Fruit fly (Drosophila melanogaster) whole organism, embryonic: ENCODE measurements around the gene GNBP3.
A peak's percentile ranks its signal among the peaks of the same experiment; 100 is the strongest.

ENCODE experiments used
- Awh ChIP-seq: fragments of 200-800 bp; sonication (Bioruptor generic); IDR thresholded peaks from 2 replicates; pipeline ENCODE4, ENCODE4 v1.3.6; 2022; ENCODE audit warnings: missing biosample characterization, missing genetic modification characterization
- C15 ChIP-seq: fragments of 200-800 bp; sonication (Bioruptor generic); IDR thresholded peaks from 3 replicates; pipeline ENCODE4 v1.3.6; 2022; ENCODE audit warnings: missing biosample characterization, missing genetic modification characterization
- CG10267 ChIP-seq: fragments of 200-800 bp; sonication (Bioruptor generic); optimal IDR thresholded peaks from 2 replicates; lab custom pipeline; 2018; ENCODE audit warnings: missing biosample characterization, mild to moderate bottlenecking, missing genetic modification characterization, moderate library complexity
- CG10959 ChIP-seq: fragments of 200-800 bp; sonication (Bioruptor generic); IDR thresholded peaks from 2 replicates; pipeline ENCODE4 v1.3.6; 2022; ENCODE audit warnings: missing biosample characterization, missing genetic modification characterization
- CG1233 ChIP-seq: fragments of 200-800 bp; sonication (Bioruptor generic); optimal IDR thresholded peaks from 4 replicates; lab custom pipeline; 2018; ENCODE audit warnings: missing biosample characterization, mild to moderate bottlenecking, missing genetic modification characterization
- CG13296 ChIP-seq: fragments of 200-800 bp; sonication (Bioruptor generic); optimal IDR thresholded peaks from 3 replicates; lab custom pipeline; 2018; ENCODE audit warnings: missing biosample characterization, mild to moderate bottlenecking, missing genetic modification characterization
- CG13894 ChIP-seq: fragments of 200-800 bp; sonication (Bioruptor generic); optimal IDR thresholded peaks from 3 replicates; lab custom pipeline; 2018; ENCODE audit warnings: missing biosample characterization, mild to moderate bottlenecking, missing genetic modification characterization, moderate library complexity
- CG15601 ChIP-seq: fragments of 200-800 bp; sonication (Bioruptor generic); optimal IDR thresholded peaks from 3 replicates; lab custom pipeline; 2019; ENCODE audit warnings: missing biosample characterization, mild to moderate bottlenecking, missing genetic modification characterization, moderate library complexity
- CG17568 ChIP-seq: fragments of 200-800 bp; sonication (Bioruptor generic); optimal IDR thresholded peaks from 2 replicates; lab custom pipeline; 2018; ENCODE audit warnings: missing biosample characterization, mild to moderate bottlenecking, missing genetic modification characterization, moderate library complexity
- CG2712 ChIP-seq: fragments of 200-800 bp; optimal IDR thresholded peaks from 3 replicates; lab custom pipeline; 2019; ENCODE audit warnings: missing biosample characterization, mild to moderate bottlenecking, missing genetic modification characterization, moderate library complexity
- CG3065 ChIP-seq: fragments of 200-800 bp; sonication (Bioruptor generic); optimal IDR thresholded peaks from 2 replicates; lab custom pipeline; 2016; ENCODE audit warnings: missing biosample characterization, missing genetic modification characterization
- CG32767 ChIP-seq: fragments of 200-800 bp; sonication (Bioruptor generic); IDR thresholded peaks from 2 replicates; pipeline ENCODE4 v1.3.6; 2022; ENCODE audit warnings: missing biosample characterization, missing genetic modification characterization
- CG33557 ChIP-seq: fragments of 200-800 bp; sonication (Bioruptor generic); optimal IDR thresholded peaks from 2 replicates; lab custom pipeline; 2019; ENCODE audit warnings: missing biosample characterization, mild to moderate bottlenecking, missing genetic modification characterization, moderate library complexity
- CG7271 ChIP-seq: fragments of 200-800 bp; sonication (Bioruptor generic); optimal IDR thresholded peaks from 2 replicates; lab custom pipeline; 2018; ENCODE audit warnings: missing biosample characterization, mild to moderate bottlenecking, missing genetic modification characterization, moderate library complexity
- CG7745 ChIP-seq: fragments of 200-800 bp; sonication (Bioruptor generic); optimal IDR thresholded peaks from 2 replicates; lab custom pipeline; 2018; ENCODE audit warnings: missing biosample characterization, mild to moderate bottlenecking, missing genetic modification characterization, moderate library complexity
- CG9437 ChIP-seq: fragments of 200-800 bp; sonication (Bioruptor generic); optimal IDR thresholded peaks from 2 replicates; lab custom pipeline; 2018; ENCODE audit warnings: missing biosample characterization, mild to moderate bottlenecking, missing genetic modification characterization
- CG9932 ChIP-seq: fragments of 200-800 bp; sonication (Bioruptor generic); IDR thresholded peaks from 2 replicates; pipeline ENCODE4 v1.3.6; 2022; ENCODE audit warnings: missing biosample characterization, missing genetic modification characterization
- Camta ChIP-seq: fragments of 200-800 bp; sonication (Bioruptor generic); optimal IDR thresholded peaks from 2 replicates; lab custom pipeline; 2016; ENCODE audit warnings: missing biosample characterization, missing genetic modification characterization
- Dek ChIP-seq: fragments of 200-800 bp; sonication (Bioruptor generic); optimal IDR thresholded peaks from 3 replicates; lab custom pipeline; 2019; ENCODE audit warnings: missing biosample characterization, mild to moderate bottlenecking, missing genetic modification characterization, moderate library complexity
- HLH3B ChIP-seq: fragments of 200-800 bp; sonication (Bioruptor generic); IDR thresholded peaks from 2 replicates; pipeline ENCODE4 v1.3.6; 2022; ENCODE audit warnings: missing biosample characterization, missing genetic modification characterization
- Lhr ChIP-seq: fragments of 200-800 bp; sonication (Bioruptor generic); optimal IDR thresholded peaks from 3 replicates; lab custom pipeline; 2017; ENCODE audit warnings: mild to moderate bottlenecking, missing biosample characterization, missing genetic modification reagents, missing genetic modification characterization
- Nf-YB ChIP-seq: fragments of 200-800 bp; sonication (Bioruptor generic); optimal IDR thresholded peaks from 3 replicates; lab custom pipeline; 2019; ENCODE audit warnings: missing biosample characterization, mild to moderate bottlenecking, missing genetic modification characterization, moderate library complexity
- Sox102F ChIP-seq: fragments of 200-800 bp; sonication (Bioruptor generic); optimal IDR thresholded peaks from 2 replicates; lab custom pipeline; 2018; ENCODE audit warnings: missing biosample characterization, mild to moderate bottlenecking, missing genetic modification characterization, moderate library complexity
- Stat92E ChIP-seq, 3 experiments: fragments of >200 bp in 2 of 3; fragments of 200-800 bp in 1 of 3; sonication (Bioruptor generic) in 1 of 3; optimal IDR thresholded peaks; 2 replicates each; lab custom pipeline; 2017 to 2019; ENCODE audit warnings: missing biosample characterization in 3 of 3, missing genetic modification characterization in 3 of 3, mild to moderate bottlenecking in 1 of 3, moderate library complexity in 1 of 3
- Vsx1 ChIP-seq: fragments of 200-800 bp; sonication (Bioruptor generic); optimal IDR thresholded peaks from 2 replicates; lab custom pipeline; 2017; ENCODE audit warnings: missing biosample characterization, mild to moderate bottlenecking, missing genetic modification characterization, missing genetic modification reagents
- YL-1 ChIP-seq: fragments of 200-800 bp; sonication (Bioruptor generic); optimal IDR thresholded peaks from 3 replicates; lab custom pipeline; 2017; ENCODE audit warnings: missing biosample characterization, mild to moderate bottlenecking, missing genetic modification characterization
- az2 ChIP-seq: fragments of 200-800 bp; sonication (Bioruptor generic); optimal IDR thresholded peaks from 3 replicates; lab custom pipeline; 2016; ENCODE audit warnings: missing biosample characterization, missing genetic modification characterization
- bab2 ChIP-seq: fragments of 200-800 bp; sonication (Bioruptor generic); optimal IDR thresholded peaks from 2 replicates; lab custom pipeline; 2016; ENCODE audit warnings: missing biosample characterization, missing genetic modification characterization
- bsh ChIP-seq, 2 experiments: fragments of 200-800 bp; sonication (Bioruptor generic); optimal IDR thresholded peaks; 2 replicates each; lab custom pipeline; 2017 to 2018; ENCODE audit warnings: mild to moderate bottlenecking in 2 of 2, missing biosample characterization in 2 of 2, missing genetic modification characterization in 2 of 2, moderate library complexity in 1 of 2
- btn ChIP-seq: fragments of 200-800 bp; sonication (Bioruptor generic); optimal IDR thresholded peaks from 2 replicates; lab custom pipeline; 2016; ENCODE audit warnings: missing biosample characterization, missing genetic modification characterization
- ci ChIP-seq: fragments of 200-800 bp; sonication (Bioruptor generic); IDR thresholded peaks from 3 replicates; pipeline ENCODE4 v1.3.6; 2022; ENCODE audit warnings: missing biosample characterization, missing genetic modification characterization
- crc ChIP-seq: fragments of 200-800 bp; sonication (Bioruptor generic); optimal IDR thresholded peaks from 2 replicates; lab custom pipeline; 2016; ENCODE audit warnings: missing biosample characterization, missing genetic modification characterization
- crp ChIP-seq, 2 experiments: fragments of 200-800 bp; sonication (Bioruptor generic); optimal IDR thresholded peaks; 2 replicates in 1 of 2; 3 replicates in 1 of 2; lab custom pipeline; 2017; ENCODE audit warnings: missing biosample characterization in 2 of 2, missing genetic modification characterization in 2 of 2, mild to moderate bottlenecking in 1 of 2, moderate library complexity in 1 of 2
- eyg ChIP-seq: fragments of 200-800 bp; sonication (Bioruptor generic); optimal IDR thresholded peaks from 3 replicates; lab custom pipeline; 2016; ENCODE audit warnings: missing biosample characterization, missing genetic modification characterization
- gem ChIP-seq: fragments of 200-800 bp; sonication (Bioruptor generic); optimal IDR thresholded peaks from 2 replicates; lab custom pipeline; 2019; ENCODE audit warnings: missing biosample characterization, mild to moderate bottlenecking, missing genetic modification characterization, moderate library complexity
- gfzf ChIP-seq: fragments of 200-800 bp; sonication (Bioruptor generic); optimal IDR thresholded peaks from 2 replicates; lab custom pipeline; 2016; ENCODE audit warnings: missing biosample characterization, mild to moderate bottlenecking, missing genetic modification characterization, moderate library complexity
- grn ChIP-seq: fragments of 200-800 bp; sonication (Bioruptor generic); optimal IDR thresholded peaks from 3 replicates; lab custom pipeline; 2017; ENCODE audit warnings: missing biosample characterization, missing genetic modification characterization
- gro ChIP-seq: fragments of 200-800 bp; sonication (Bioruptor generic); optimal IDR thresholded peaks from 2 replicates; lab custom pipeline; 2016; ENCODE audit warnings: missing biosample characterization, missing genetic modification characterization
- gsb ChIP-seq: fragments of 200-800 bp; sonication (Bioruptor generic); IDR thresholded peaks from 2 replicates; pipeline ENCODE4 v1.3.6; 2022; ENCODE audit warnings: missing biosample characterization, missing genetic modification characterization
- her ChIP-seq: fragments of 200-800 bp; sonication (Bioruptor generic); optimal IDR thresholded peaks from 2 replicates; lab custom pipeline; 2016; ENCODE audit warnings: missing biosample characterization, missing genetic modification characterization
- mam ChIP-seq: fragments of 200-800 bp; sonication (Bioruptor generic); optimal IDR thresholded peaks from 3 replicates; lab custom pipeline; 2016; ENCODE audit warnings: missing biosample characterization, missing genetic modification characterization
- nerfin-1 ChIP-seq: fragments of 200-800 bp; sonication (Bioruptor generic); optimal IDR thresholded peaks from 3 replicates; lab custom pipeline; 2019; ENCODE audit warnings: missing biosample characterization, mild to moderate bottlenecking, missing genetic modification characterization, moderate library complexity
- nmo ChIP-seq: fragments of 200-800 bp; sonication (Bioruptor generic); optimal IDR thresholded peaks from 2 replicates; lab custom pipeline; 2018; ENCODE audit warnings: missing biosample characterization, mild to moderate bottlenecking, missing genetic modification characterization, moderate library complexity
- otp ChIP-seq: fragments of 200-800 bp; sonication (Bioruptor generic); IDR thresholded peaks from 3 replicates; pipeline ENCODE4, ENCODE4 v1.3.6; 2022; ENCODE audit warnings: missing biosample characterization, missing genetic modification characterization
- row ChIP-seq: fragments of 200-800 bp; sonication (Bioruptor generic); IDR thresholded peaks from 3 replicates; pipeline ENCODE4 v1.3.6; 2022; ENCODE audit warnings: missing biosample characterization, missing genetic modification characterization
- sd ChIP-seq: fragments of 200-800 bp; sonication (Bioruptor generic); optimal IDR thresholded peaks from 3 replicates; lab custom pipeline; 2018; ENCODE audit warnings: missing biosample characterization, mild to moderate bottlenecking, missing genetic modification characterization, moderate library complexity
- sima ChIP-seq: fragments of 200-800 bp; sonication (Bioruptor generic); optimal IDR thresholded peaks from 2 replicates; lab custom pipeline; 2016; ENCODE audit warnings: missing biosample characterization, missing genetic modification characterization
- toy ChIP-seq: fragments of 200-800 bp; sonication (Bioruptor generic); IDR thresholded peaks from 2 replicates; pipeline ENCODE4 v1.3.6; 2022; ENCODE audit warnings: missing biosample characterization, missing genetic modification characterization
- usp ChIP-seq: fragments of >200 bp; optimal IDR thresholded peaks from 2 replicates; lab custom pipeline; 2017; ENCODE audit warnings: missing biosample characterization, missing genetic modification characterization
- wek ChIP-seq: fragments of 200-800 bp; sonication (Bioruptor generic); optimal IDR thresholded peaks from 3 replicates; lab custom pipeline; 2018; ENCODE audit warnings: missing biosample characterization, mild to moderate bottlenecking, missing genetic modification characterization, moderate library complexity
- z ChIP-seq: fragments of 200-800 bp; sonication (Bioruptor generic); IDR thresholded peaks from 3 replicates; pipeline ENCODE4 v1.3.6; 2022; ENCODE audit warnings: missing biosample characterization, missing genetic modification characterization

GNBP3 gene

dm6 chr3L:8925679-8926078 is 29.1 kb upstream of the GNBP3 start (continued):
- TF ChIP-seq toy (GFP tag; lab: Robert Waterston, UW) (no peak), CG17568 (peak; percentile 27), Vsx1 (peak; percentile 3), her (no peak), CG33557 (GFP tag; lab: Kevin White, UChicago) (peak; percentile 63), grn (GFP tag; lab: Kevin White, UChicago) (peak; percentile 22), CG10959 (GFP tag; lab: Robert Waterston, UW) (no peak), CG7271 (peak; percentile 30), sd (tag; lab: Kevin White, UChicago) (no peak), CG13296 (no peak), CG1233 (GFP tag; lab: Kevin White, UChicago) (peak; percentile 25), gro (no peak), eyg (GFP tag; lab: Kevin White, UChicago) (no peak), row (GFP tag; lab: Robert Waterston, UW) (no peak), z (GFP tag; lab: Robert Waterston, UW) (0 out of 3 replicates have a peak, but pooled peaks have one; percentile 14), crp (GFP tag; optimal IDR thresholded peaks at IDR 0.05; lab: Kevin White, UChicago) (no peak), Sox102F (peak; percentile 40), Stat92E (GFP tag; optimal IDR thresholded peaks at IDR 0.05; lab: Kevin White, UChicago) (peak in 1 of 3 experiments; percentile 47), CG3065 (GFP tag; lab: Kevin White, UChicago) (no peak), HLH3B (GFP tag; lab: Robert Waterston, UW) (peak; percentile 42; the same call in 1 of the 2 replicates), CG32767 (GFP tag; lab: Robert Waterston, UW) (no peak; the same call in 1 of the 2 replicates), bab2 (peak; percentile 10), wek (GFP tag; lab: Kevin White, UChicago) (peak; percentile 56), Camta (GFP tag; lab: Kevin White, UChicago) (peak; percentile 18), mam (GFP tag; lab: Kevin White, UChicago) (no peak), bsh (GFP tag; optimal IDR thresholded peaks at IDR 0.05; lab: Kevin White, UChicago) (peak in 1 of 2 experiments; percentile 81), gsb (GFP tag; lab: Robert Waterston, UW) (no peak), C15 (no peak), ci (GFP tag; lab: Robert Waterston, UW) (peak; percentile 75), CG9437 (GFP tag; lab: Kevin White, UChicago) (no peak), btn (GFP tag; lab: Kevin White, UChicago) (no peak), Awh (GFP tag; lab: Robert Waterston, UW) (peak; percentile 87), CG13894 (no peak), nerfin-1 (peak; percentile 23), CG9932 (GFP tag; lab: Robert Waterston, UW) (no peak), crc (GFP tag; lab: Kevin White, UChicago) (no peak), otp (peak; percentile 82), YL-1 (GFP tag; lab: Kevin White, UChicago) (no peak), CG7745 (tag; lab: Kevin White, UChicago) (peak; percentile 78), CG10267 (tag; lab: Kevin White, UChicago) (no peak), usp (GFP tag; lab: Kevin White, UChicago) (no peak), gfzf (GFP tag; lab: Kevin White, UChicago) (no peak), sima (GFP tag; lab: Kevin White, UChicago) (no peak), CG2712 (tag; lab: Kevin White, UChicago) (peak; percentile 20), gem (peak; percentile 60), az2 (no peak), Nf-YB (peak; percentile 2), CG15601 (tag; lab: Kevin White, UChicago) (peak; percentile 88), Lhr (GFP tag; lab: Kevin White, UChicago) (peak; percentile 57), nmo (no peak), Dek (no peak)
